Worm (Caenorhabditis elegans) whole organism, young adult: ENCODE measurements around the gene srxa-13.

Experiments
- F33H1.4 ChIP-seq: fragments of 200-800 bp; sonication (Bioruptor generic); IDR thresholded peaks from 2 replicates; pipeline ENCODE4 v1.3.6; 2022; ENCODE audit warnings: missing genetic modification reagents, missing genetic modification characterization, missing compliant biosample characterization
- F49E8.2 ChIP-seq: sonication (generic microtip); optimal IDR thresholded peaks from 3 replicates; lab custom pipeline; 2017; ENCODE audit warnings: missing genetic modification characterization, mild to moderate bottlenecking, missing compliant biosample characterization, antibody characterized with exemption, moderate library complexity; ENCODE audit not compliant: insufficient read depth
- T07F8.4 ChIP-seq: sonication (generic microtip); optimal IDR thresholded peaks from 2 replicates; lab custom pipeline; 2016; ENCODE audit warnings: mild to moderate bottlenecking, missing genetic modification characterization, moderate library complexity, missing compliant biosample characterization
- Y53G8AR.9 ChIP-seq: fragments of 200-800 bp; sonication (Bioruptor generic); conservative IDR thresholded peaks from 2 replicates; pipeline ENCODE4 v1.3.6; 2022; ENCODE audit warnings: missing genetic modification reagents, missing genetic modification characterization, missing compliant biosample characterization
- Y56A3A.18 ChIP-seq: fragments of 200-800 bp; sonication (Bioruptor generic); IDR thresholded peaks from 2 replicates; pipeline ENCODE4 v1.3.6; 2022; ENCODE audit warnings: missing genetic modification reagents, missing genetic modification characterization, missing compliant biosample characterization
- Y79H2A.3 ChIP-seq: fragments of 200-800 bp; sonication (Bioruptor generic); conservative IDR thresholded peaks from 2 replicates; pipeline ENCODE4 v1.3.6; 2022; ENCODE audit warnings: missing genetic modification reagents, missing genetic modification characterization, missing compliant biosample characterization
- Y95B8A.8 ChIP-seq: fragments of 200-800 bp; sonication (Bioruptor generic); IDR thresholded peaks from 2 replicates; pipeline ENCODE4 v1.3.6; 2022; ENCODE audit warnings: missing genetic modification reagents, missing genetic modification characterization, missing compliant biosample characterization
- ZK185.1 ChIP-seq: sonication (generic microtip); optimal IDR thresholded peaks from 2 replicates; lab custom pipeline; 2016; ENCODE audit warnings: mild to moderate bottlenecking, missing genetic modification characterization, missing compliant biosample characterization; ENCODE audit not compliant: poor library complexity, severe bottlenecking
- ceh-40 ChIP-seq: fragments of 200-800 bp; sonication (Bioruptor generic); IDR thresholded peaks from 2 replicates; pipeline ENCODE4 v1.3.6; 2022; ENCODE audit warnings: missing genetic modification characterization, missing compliant biosample characterization
- ceh-91 ChIP-seq: fragments of 200-800 bp; sonication (Bioruptor generic); IDR thresholded peaks from 2 replicates; pipeline ENCODE4 v1.3.6; 2022; ENCODE audit warnings: missing genetic modification reagents, missing genetic modification characterization, missing compliant biosample characterization
- egrh-3 ChIP-seq: fragments of 200-800 bp; sonication (Bioruptor generic); IDR thresholded peaks from 2 replicates; pipeline ENCODE4 v1.3.6; 2022; ENCODE audit warnings: missing genetic modification reagents, missing genetic modification characterization, missing compliant biosample characterization
- hmg-20 ChIP-seq: fragments of 200-800 bp; sonication (Bioruptor generic); IDR thresholded peaks from 2 replicates; pipeline ENCODE4 v1.3.6; 2022; ENCODE audit warnings: missing genetic modification reagents, missing genetic modification characterization, missing compliant biosample characterization
- hsf-1 ChIP-seq: fragments of 200-800 bp; sonication (Bioruptor generic); IDR thresholded peaks from 2 replicates; pipeline ENCODE4 v1.3.6; 2022; ENCODE audit warnings: missing genetic modification reagents, missing genetic modification characterization, missing compliant biosample characterization
- let-526 ChIP-seq: fragments of 200-800 bp; sonication (Bioruptor generic); IDR thresholded peaks from 2 replicates; pipeline ENCODE4 v1.3.6; 2022; ENCODE audit warnings: missing genetic modification reagents, missing genetic modification characterization, missing compliant biosample characterization
- lir-1 ChIP-seq: fragments of 200-800 bp; sonication (Bioruptor generic); conservative IDR thresholded peaks from 2 replicates; pipeline ENCODE4 v1.3.6; 2022; ENCODE audit warnings: missing genetic modification reagents, missing genetic modification characterization, missing compliant biosample characterization
- madf-10 ChIP-seq: sonication (generic microtip); optimal IDR thresholded peaks from 2 replicates; lab custom pipeline; 2016; ENCODE audit warnings: mild to moderate bottlenecking, missing genetic modification characterization, missing compliant biosample characterization
- madf-3 ChIP-seq: fragments of 200-800 bp; sonication (Bioruptor generic); IDR thresholded peaks from 2 replicates; pipeline ENCODE4 v1.3.6; 2022; ENCODE audit warnings: missing genetic modification reagents, missing genetic modification characterization, missing compliant biosample characterization
- madf-6 ChIP-seq: fragments of 200-800 bp; sonication (Bioruptor generic); IDR thresholded peaks from 2 replicates; pipeline ENCODE4 v1.3.6; 2022; ENCODE audit warnings: missing genetic modification reagents, missing genetic modification characterization, missing compliant biosample characterization
- mes-4 ChIP-seq: sonication (generic microtip); optimal IDR thresholded peaks from 2 replicates; lab custom pipeline; 2016; ENCODE audit warnings: missing genotype, missing genetic modification characterization, missing compliant biosample characterization
- rec-8 ChIP-seq, 2 experiments: sonication (generic microtip); optimal IDR thresholded peaks; 2 replicates each; lab custom pipeline; 2016; ENCODE audit warnings: mild to moderate bottlenecking in 2 of 2, missing genetic modification characterization in 2 of 2, missing genetic modification reagents in 2 of 2, missing genotype in 2 of 2, missing biosample characterization in 1 of 2, missing compliant biosample characterization in 1 of 2, moderate library complexity in 1 of 2
- snpc-3.4 ChIP-seq: sonication (generic microtip); optimal IDR thresholded peaks from 2 replicates; lab custom pipeline; 2017; ENCODE audit warnings: missing genetic modification characterization, mild to moderate bottlenecking, missing compliant biosample characterization, antibody characterized with exemption, moderate library complexity, missing genotype, missing genetic modification reagents
- tbx-9 ChIP-seq: sonication (generic microtip); optimal IDR thresholded peaks from 2 replicates; lab custom pipeline; 2016; ENCODE audit warnings: borderline replicate concordance, missing genetic modification characterization, inconsistent platforms, missing compliant biosample characterization
- zfh-2 ChIP-seq: fragments of 200-800 bp; sonication (Bioruptor generic); conservative IDR thresholded peaks from 2 replicates; pipeline ENCODE4 v1.3.6; 2022; ENCODE audit warnings: missing genetic modification reagents, missing genetic modification characterization, missing compliant biosample characterization
- ztf-18 ChIP-seq: sonication (generic microtip); optimal IDR thresholded peaks from 2 replicates; lab custom pipeline; 2016; ENCODE audit warnings: missing genotype, mild to moderate bottlenecking, missing genetic modification characterization, missing compliant biosample characterization
- ztf-25 ChIP-seq: fragments of 200-800 bp; sonication (Bioruptor generic); IDR thresholded peaks from 2 replicates; pipeline ENCODE4 v1.3.6; 2022; ENCODE audit warnings: missing genetic modification reagents, missing genetic modification characterization, missing compliant biosample characterization
- ztf-28 ChIP-seq: fragments of 200-800 bp; sonication (Bioruptor generic); IDR thresholded peaks from 2 replicates; pipeline ENCODE4 v1.3.6; 2022; ENCODE audit warnings: missing genetic modification reagents, missing genetic modification characterization, missing compliant biosample characterization
- ztf-3 ChIP-seq: fragments of 200-800 bp; sonication (Bioruptor generic); optimal IDR thresholded peaks from 2 replicates; lab custom pipeline; 2018; ENCODE audit warnings: mild to moderate bottlenecking, missing genetic modification characterization, missing compliant biosample characterization

The srxa-13 gene

ce11 chrV:13961927-13962419, 32.4 kb downstream of the srxa-13 start, which contains the start of the genes algn-13 and R10D12.13 (continued):
- TF ChIP-seq F49E8.2 (tag; lab: Kevin White, UChicago), result peak; percentile 57
- TF ChIP-seq snpc-3.4 (tag; lab: Kevin White, UChicago), result peak; percentile 92
- no peak for TF ChIP-seq madf-10 (tag; lab: Kevin White, UChicago)
- TF ChIP-seq mes-4 (tag; lab: Kevin White, UChicago), result no peak
- TF ChIP-seq ztf-3, result no peak
- no peak for TF ChIP-seq rec-8 (tag; optimal IDR thresholded peaks at IDR 0.05; lab: Kevin White, UChicago)
- peak; percentile 67 for TF ChIP-seq ceh-91 (GFP tag; lab: Robert Waterston, UW)
- TF ChIP-seq ztf-18 (tag; lab: Kevin White, UChicago), result peak; percentile 37
- TF ChIP-seq F33H1.4, result peak; percentile 59
- TF ChIP-seq ztf-28, result 0 out of 2 replicates have a peak, but pooled peaks have one; percentile 34

- TF ChIP-seq let-526 (GFP tag; lab: Robert Waterston, UW) (no peak), Y79H2A.3 (GFP tag; lab: Robert Waterston, UW) (0 out of 2 replicates have a peak, but pooled peaks have one; percentile 22), ceh-40 (GFP tag; lab: Robert Waterston, UW) (no peak), madf-3 (no peak)
These were observed 33.8 kb downstream of the srxa-13 start, which contains the start of gene sao-1 for ce11 chrV:13963279-13963976. Gene sao-1 (plus strand): TSS chrV:13963926.

- TF ChIP-seq Y53G8AR.9 (no peak), tbx-9 (tag; lab: Kevin White, UChicago) (no peak), T07F8.4 (tag; lab: Kevin White, UChicago) (no peak), ztf-25 (GFP tag; lab: Robert Waterston, UW) (no peak), ZK185.1 (tag; lab: Kevin White, UChicago) (no peak), Y95B8A.8 (no peak), hsf-1 (GFP tag; lab: Robert Waterston, UW) (no peak), madf-6 (GFP tag; lab: Robert Waterston, UW) (no peak), egrh-3 (GFP tag; lab: Robert Waterston, UW) (no peak), hmg-20 (GFP tag; lab: Robert Waterston, UW) (no peak), Y56A3A.18 (GFP tag; lab: Robert Waterston, UW) (no peak), zfh-2 (no peak), lir-1 (GFP tag; lab: Robert Waterston, UW) (no peak)
These were observed 51.2 kb downstream of the srxa-13 start, which contains the start of gene eol-1 for ce11 chrV:13980807-13981206. Gene eol-1 (minus strand): TSS chrV:13980907.
